Worm (Caenorhabditis elegans) whole organism, L3 larva: ENCODE data around the gene snfc-5.
"Not testable (repeated sequence)": the region's sequence is repeated elsewhere in the genome, so short reads cannot be mapped to it uniquely, and the experiment has no call there.

Source experiments
- elt-2 ChIP-seq: sonication (generic microtip); optimal IDR thresholded peaks from 2 replicates; lab custom pipeline; 2016; ENCODE audit warnings: missing genetic modification reagents, mild to moderate bottlenecking, missing genetic modification characterization, missing compliant biosample characterization
- elt-3 ChIP-seq, 3 experiments: fragments of 150-350 bp in 1 of 3; sonication (generic microtip) in 2 of 3; optimal IDR thresholded peaks; 2 replicates in 2 of 3; 4 replicates in 1 of 3; lab custom pipeline; 2014 to 2017; ENCODE audit warnings: missing biosample characterization in 3 of 3, missing genetic modification characterization in 3 of 3
- lsy-12 ChIP-seq: sonication (generic microtip); optimal IDR thresholded peaks from 2 replicates; lab custom pipeline; 2016; ENCODE audit warnings: mild to moderate bottlenecking, missing genetic modification characterization, missing compliant biosample characterization
- pha-4 ChIP-seq: fragments of 150-350 bp; optimal IDR thresholded peaks from 2 replicates; lab custom pipeline; 2014; ENCODE audit warnings: missing biosample characterization, missing genetic modification reagents, missing genetic modification characterization
- snpc-4 ChIP-seq: fragments of 150-350 bp; optimal IDR thresholded peaks from 2 replicates; lab custom pipeline; 2014; ENCODE audit warnings: missing biosample characterization, missing genetic modification characterization
- tbx-2 ChIP-seq: sonication (generic microtip); optimal IDR thresholded peaks from 2 replicates; lab custom pipeline; 2016; ENCODE audit warnings: mild to moderate bottlenecking, missing genetic modification characterization, missing compliant biosample characterization
- ztf-4 ChIP-seq: fragments of 150-350 bp; optimal IDR thresholded peaks from 2 replicates; lab custom pipeline; 2014; ENCODE audit warnings: missing biosample characterization, missing genetic modification characterization

DNA sequence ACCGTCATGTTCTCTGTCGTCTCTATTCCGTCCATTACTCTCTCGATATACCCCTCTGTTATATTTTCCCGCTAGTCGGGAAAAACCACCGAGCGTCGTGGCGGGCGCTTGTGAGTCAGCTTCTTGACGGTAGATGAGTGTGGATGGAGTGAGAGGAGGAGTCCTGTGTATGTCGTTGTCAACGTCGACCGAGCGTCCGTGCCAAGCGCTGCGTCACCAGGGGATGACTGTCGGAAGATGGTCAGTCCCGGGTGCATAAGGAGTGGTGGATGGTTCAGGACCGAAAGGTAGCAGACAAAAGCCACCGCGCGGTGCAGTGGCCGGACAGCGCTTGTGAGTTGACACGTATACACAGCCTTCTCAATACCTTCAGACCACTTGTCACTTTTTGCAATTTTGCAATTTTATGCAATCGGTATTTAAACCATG lies 35.2 kb upstream of the snfc-5 start:
- not testable (repeated sequence) for TF ChIP-seq snpc-4 (tag; lab: Kevin White, UChicago); elt-3 (tag; optimal IDR thresholded peaks at IDR 0.05; lab: Kevin White, UChicago); ztf-4 (tag; lab: Kevin White, UChicago); lsy-12 (tag; lab: Kevin White, UChicago); pha-4
- TF ChIP-seq elt-2 (tag; lab: Kevin White, UChicago) (peak; percentile 34), tbx-2 (tag; lab: Kevin White, UChicago) (peak; percentile 44)
